Fruit fly (Drosophila melanogaster): ENCODE measurements around the gene Remo.

Remo gene

DNA sequence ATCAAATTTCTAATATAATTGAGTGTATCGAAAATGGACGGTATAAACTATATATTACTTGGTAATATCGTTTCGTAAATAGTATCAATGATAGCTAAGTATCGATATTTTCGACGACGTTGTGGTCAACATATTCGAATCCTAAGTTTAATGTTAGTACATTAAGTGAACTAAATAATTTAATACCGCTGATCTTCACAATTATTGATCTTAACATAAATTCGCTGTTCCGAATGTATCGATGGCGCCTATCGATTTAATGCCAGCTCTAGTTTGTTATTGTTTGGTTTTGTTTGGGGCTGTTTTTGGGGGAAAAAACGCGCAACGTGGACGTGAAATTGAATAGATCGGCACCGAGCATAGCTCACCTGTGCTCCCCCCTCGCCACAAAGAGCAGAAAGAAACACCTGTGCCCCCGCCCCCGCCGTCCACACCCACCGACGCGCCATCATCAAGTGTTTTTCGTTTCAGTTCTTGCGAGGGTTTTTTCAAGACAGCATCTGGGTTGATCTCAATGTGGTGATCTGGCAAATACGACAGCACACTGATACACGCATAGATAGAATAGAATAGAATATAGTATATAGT lies 2.0 kb upstream of the Remo start (continued):
- TF ChIP-seq CG15696 (tag; optimal IDR thresholded peaks at IDR 0.05) (no peak), Bgb (GFP tag; IDR thresholded peaks at IDR 0.05; ENCODE audit: partially characterized antibody) (no peak), unc-4 (GFP tag; IDR thresholded peaks at IDR 0.05; ENCODE audit: partially characterized antibody) (peak; percentile 65; the same call in 1 of the 2 replicates), sug (tag; optimal IDR thresholded peaks at IDR 0.05) (no peak), sna (GFP tag; IDR thresholded peaks at IDR 0.05; ENCODE audit: partially characterized antibody) (0 out of 2 replicates have a peak, but pooled peaks have one; percentile 41)

DNA sequence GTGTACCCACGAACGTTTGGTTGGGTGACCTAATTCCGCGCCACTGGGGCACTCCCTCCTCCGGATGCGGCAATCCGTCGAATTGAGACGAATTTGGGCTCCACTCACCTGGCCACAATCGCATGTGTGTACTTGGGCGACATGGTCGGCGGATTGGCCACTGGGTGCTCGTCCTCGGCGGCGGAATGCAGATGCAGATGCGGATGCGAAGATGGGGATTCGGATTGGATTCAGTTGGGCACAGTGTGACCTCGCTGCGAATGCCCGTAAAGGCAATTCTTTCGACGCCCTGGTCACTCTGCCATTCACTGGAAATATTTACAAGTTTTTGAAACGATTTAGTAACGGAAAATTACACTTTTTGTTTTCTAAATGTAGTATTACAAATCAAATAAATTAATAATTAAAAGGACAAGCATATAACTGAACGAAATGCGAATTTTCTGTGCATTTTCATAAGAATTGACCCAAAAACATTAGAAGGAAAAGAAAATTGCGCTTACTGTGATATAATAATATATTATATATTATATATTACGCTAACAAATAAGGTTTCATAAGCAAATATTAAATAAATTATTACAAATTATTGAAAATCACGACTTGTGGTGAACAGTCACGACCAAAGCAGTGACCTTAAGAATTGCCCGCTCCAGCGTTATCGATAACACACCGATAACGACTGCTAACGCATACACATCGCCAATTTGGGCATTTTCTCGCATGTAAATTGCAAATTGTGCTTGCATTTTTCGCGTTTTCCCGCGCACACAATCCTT lies 8.7 kb downstream of the Remo start, which contains the start of gene CG1622:
CG1622 (plus strand) TSS at position 678 of the 779 bp plus-strand sequence.
- TF ChIP-seq cg (GFP tag; optimal IDR thresholded peaks at IDR 0.05) (no peak), CG6272 (GFP tag; IDR thresholded peaks at IDR 0.05) (0 out of 2 replicates have a peak, but pooled peaks have one; percentile 21), trem (tag; optimal IDR thresholded peaks at IDR 0.05) (peak; percentile 22), CG32532 (GFP tag; IDR thresholded peaks at IDR 0.05) (peak; percentile 65), fd102C (GFP tag; optimal IDR thresholded peaks at IDR 0.05) (no peak), usp (GFP tag; optimal IDR thresholded peaks at IDR 0.05) (no peak), Nf-YC (tag; optimal IDR thresholded peaks at IDR 0.05) (peak; percentile 39), Med (GFP tag) (peak; percentile 70), Taf1 (GFP tag; IDR thresholded peaks at IDR 0.05) (peak; percentile 14; the same call in 1 of the 2 replicates), Deaf1 (tag; optimal IDR thresholded peaks at IDR 0.05) (no peak), fd64A (GFP tag; optimal IDR thresholded peaks at IDR 0.05) (no peak), Opbp (GFP tag; IDR thresholded peaks at IDR 0.05; ENCODE audit: partially characterized antibody) (0 out of 3 replicates have a peak, but pooled peaks have one; percentile 32), jumu (GFP tag; optimal IDR thresholded peaks at IDR 0.05) (no peak), Scr (GFP tag; IDR thresholded peaks at IDR 0.05; ENCODE audit: partially characterized antibody) (peak; percentile 23; the same call in 1 of the 2 replicates), HHEX (GFP tag; optimal IDR thresholded peaks at IDR 0.05) (no peak), CG10431 (GFP tag; optimal IDR thresholded peaks at IDR 0.05) (peak; percentile 97), Sry-δ (GFP tag; optimal IDR thresholded peaks at IDR 0.05) (peak; percentile 64), Myb (GFP tag; optimal IDR thresholded peaks at IDR 0.05) (peak; percentile 76), Lhr (GFP tag; optimal IDR thresholded peaks at IDR 0.05) (peak; percentile 26), CG10543 (GFP tag; optimal IDR thresholded peaks at IDR 0.05) (peak; percentile 56), row (GFP tag; IDR thresholded peaks at IDR 0.05) (peak; percentile 83), CG34422 (GFP tag; IDR thresholded peaks at IDR 0.05) (peak; percentile 44; the same call in 1 of the 3 replicates), ase (GFP tag; IDR thresholded peaks at IDR 0.05) (no peak), CG12071 (GFP tag; optimal IDR thresholded peaks at IDR 0.05) (no peak), Rfx (GFP tag; IDR thresholded peaks at IDR 0.05) (peak; percentile 81), Blimp-1 (GFP tag; optimal IDR thresholded peaks at IDR 0.05) (no peak), MBD-R2 (GFP tag; IDR thresholded peaks at IDR 0.05) (peak; percentile 49), Oli (tag; optimal IDR thresholded peaks at IDR 0.05) (peak; percentile 13), slp2 (GFP tag; optimal IDR thresholded peaks at IDR 0.05) (no peak), al (GFP tag; IDR thresholded peaks at IDR 0.05) (0 out of 2 replicates have a peak, but pooled peaks have one; percentile 21), CG17359 (tag; optimal IDR thresholded peaks at IDR 0.05) (peak; percentile 18), pfk (GFP tag; optimal IDR thresholded peaks at IDR 0.05) (no peak), stwl (tag; optimal IDR thresholded peaks at IDR 0.05) (peak; percentile 17), dati (GFP tag; IDR thresholded peaks at IDR 0.05) (no peak), dmrt11E (tag; optimal IDR thresholded peaks at IDR 0.05) (peak; percentile 3), E2f2 (GFP tag; IDR thresholded peaks at IDR 0.05) (peak; percentile 28; the same call in 1 of the 2 replicates), CG4707 (GFP tag; optimal IDR thresholded peaks at IDR 0.05) (no peak), CG9932 (GFP tag; IDR thresholded peaks at IDR 0.05) (peak; percentile 76), Max (GFP tag; optimal IDR thresholded peaks at IDR 0.05) (no peak), dpn (GFP tag; optimal IDR thresholded peaks at IDR 0.05) (peak in 1 of 2 experiments; percentile 41), CG11456 (GFP tag; IDR thresholded peaks at IDR 0.05) (peak; percentile 43; the same call in 1 of the 3 replicates)
